Worm (Caenorhabditis elegans) whole organism, late embryonic: ENCODE data around the gene lev-8.

Source experiments
- F13H6.1 ChIP-seq: sonication (generic microtip); optimal IDR thresholded peaks from 2 replicates; lab custom pipeline; 2016; ENCODE audit warnings: missing genetic modification characterization, missing compliant biosample characterization
- K09A11.1 ChIP-seq: sonication (generic microtip); optimal IDR thresholded peaks from 2 replicates; lab custom pipeline; 2017; ENCODE audit warnings: antibody characterized with exemption, mild to moderate bottlenecking, missing genetic modification characterization, missing compliant biosample characterization; ENCODE audit not compliant: insufficient read depth
- ama-1 ChIP-seq: fragments of 150-350 bp; optimal IDR thresholded peaks from 2 replicates; lab custom pipeline; 2014
- ceh-22 ChIP-seq: sonication (generic microtip); optimal IDR thresholded peaks from 2 replicates; lab custom pipeline; 2017; ENCODE audit warnings: missing biosample characterization, missing genetic modification characterization
- eyg-1 ChIP-seq: sonication (generic microtip); optimal IDR thresholded peaks from 2 replicates; lab custom pipeline; 2016; ENCODE audit warnings: missing genotype, missing genetic modification characterization, missing compliant biosample characterization
- lim-6 ChIP-seq: sonication (generic microtip); optimal IDR thresholded peaks from 2 replicates; lab custom pipeline; 2016; ENCODE audit warnings: missing genetic modification characterization, missing compliant biosample characterization
- nhr-11 ChIP-seq: fragments of 150-350 bp; optimal IDR thresholded peaks from 2 replicates; lab custom pipeline; 2014; ENCODE audit warnings: missing biosample characterization, missing genetic modification characterization
- pqm-1 ChIP-seq: sonication (generic microtip); optimal IDR thresholded peaks from 2 replicates; lab custom pipeline; 2016; ENCODE audit warnings: missing genetic modification characterization, missing compliant biosample characterization
- syd-9 ChIP-seq: sonication (generic microtip); optimal IDR thresholded peaks from 2 replicates; lab custom pipeline; 2016; ENCODE audit warnings: mild to moderate bottlenecking, missing genetic modification characterization, moderate library complexity, missing compliant biosample characterization
- unc-42 ChIP-seq: sonication (generic microtip); optimal IDR thresholded peaks from 2 replicates; lab custom pipeline; 2016; ENCODE audit warnings: missing genotype, missing genetic modification characterization, missing compliant biosample characterization
- unc-55 ChIP-seq: sonication (generic microtip); optimal IDR thresholded peaks from 2 replicates; lab custom pipeline; 2017; ENCODE audit warnings: missing biosample characterization, missing genetic modification reagents, missing genetic modification characterization

DNA sequence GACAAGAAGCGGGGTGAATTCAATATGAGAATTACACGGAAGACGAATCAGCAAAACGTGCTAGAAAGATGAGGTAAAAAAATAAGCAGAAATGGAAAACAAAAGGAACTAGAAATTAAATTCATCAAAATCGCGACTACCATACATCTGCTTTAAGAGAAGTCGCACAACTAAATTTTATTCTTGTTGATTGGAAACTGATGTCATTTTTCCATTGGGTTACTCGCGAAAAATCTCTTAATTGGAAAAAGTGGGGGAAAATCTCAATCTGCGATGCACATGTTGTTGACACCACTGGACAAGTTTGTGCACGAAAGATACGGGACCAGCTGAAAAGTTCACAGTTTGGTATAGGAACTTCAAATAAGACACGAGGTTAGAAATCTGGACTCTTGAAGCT, 36.2 kb downstream of the lev-8 start:
- TF ChIP-seq pqm-1: no peak
- TF ChIP-seq K09A11.1 (tag; lab: Kevin White, UChicago): no peak
- TF ChIP-seq unc-42 (tag; lab: Kevin White, UChicago): no peak
- TF ChIP-seq F13H6.1 (tag; lab: Kevin White, UChicago): no peak
- no peak for TF ChIP-seq lim-6 (tag; lab: Kevin White, UChicago)
- no peak for TF ChIP-seq unc-55
- TF ChIP-seq eyg-1 (tag; lab: Kevin White, UChicago): no peak
- TF ChIP-seq ama-1: no peak
- TF ChIP-seq ceh-22: no peak
- TF ChIP-seq syd-9 (tag; lab: Kevin White, UChicago): no peak
- TF ChIP-seq nhr-11 (tag; lab: Kevin White, UChicago): no peak
